Worm (Caenorhabditis elegans) whole organism, L2 larva: ENCODE measurements around the gene sel-11.

Source experiments
- C34F6.9 ChIP-seq: fragments of 150-350 bp; optimal IDR thresholded peaks from 2 replicates; lab custom pipeline; 2014; ENCODE audit warnings: missing biosample characterization, missing genetic modification characterization
- F13H6.1 ChIP-seq: sonication (generic microtip); optimal IDR thresholded peaks from 2 replicates; lab custom pipeline; 2016; ENCODE audit warnings: missing genetic modification characterization, missing compliant biosample characterization
- ZK546.5 ChIP-seq: sonication (generic microtip); optimal IDR thresholded peaks from 2 replicates; lab custom pipeline; 2017; ENCODE audit warnings: missing biosample characterization, missing genetic modification characterization
- alr-1 ChIP-seq: fragments of 150-350 bp; optimal IDR thresholded peaks from 2 replicates; lab custom pipeline; 2014; ENCODE audit warnings: missing biosample characterization, missing genetic modification characterization
- aly-2 ChIP-seq: fragments of 150-350 bp; optimal IDR thresholded peaks from 2 replicates; lab custom pipeline; 2014; ENCODE audit warnings: missing biosample characterization, missing genetic modification characterization
- ama-1 ChIP-seq: fragments of 150-350 bp; optimal IDR thresholded peaks from 2 replicates; lab custom pipeline; 2018; ENCODE audit warnings: inconsistent platforms
- blmp-1 ChIP-seq: sonication (generic microtip); optimal IDR thresholded peaks from 2 replicates; lab custom pipeline; 2017; ENCODE audit warnings: missing genetic modification characterization, mild to moderate bottlenecking, missing compliant biosample characterization, antibody characterized with exemption, moderate library complexity; ENCODE audit not compliant: insufficient read depth
- ceh-16 ChIP-seq: fragments of 150-350 bp; optimal IDR thresholded peaks from 2 replicates; lab custom pipeline; 2014; ENCODE audit warnings: missing biosample characterization, missing genetic modification characterization
- ceh-82 ChIP-seq: fragments of 150-350 bp; optimal IDR thresholded peaks from 2 replicates; lab custom pipeline; 2014; ENCODE audit warnings: missing biosample characterization, missing genetic modification characterization
- crh-2 ChIP-seq: sonication (generic microtip); optimal IDR thresholded peaks from 2 replicates; lab custom pipeline; 2017; ENCODE audit warnings: missing biosample characterization, missing genetic modification characterization
- dmd-4 ChIP-seq: sonication (generic microtip); optimal IDR thresholded peaks from 2 replicates; lab custom pipeline; 2017; ENCODE audit warnings: missing biosample characterization, missing genetic modification characterization
- egl-27 ChIP-seq: sonication (generic microtip); optimal IDR thresholded peaks from 3 replicates; lab custom pipeline; 2017; ENCODE audit warnings: missing biosample characterization, missing genetic modification reagents, missing genetic modification characterization
- elt-3 ChIP-seq: sonication (generic microtip); optimal IDR thresholded peaks from 2 replicates; lab custom pipeline; 2017; ENCODE audit warnings: missing biosample characterization, missing genetic modification characterization
- fos-1 ChIP-seq: fragments of 150-350 bp; optimal IDR thresholded peaks from 2 replicates; lab custom pipeline; 2014; ENCODE audit warnings: missing biosample characterization, missing genetic modification characterization
- gmeb-1 ChIP-seq: fragments of 150-350 bp; optimal IDR thresholded peaks from 2 replicates; lab custom pipeline; 2014; ENCODE audit warnings: missing biosample characterization, missing genetic modification characterization
- lin-11 ChIP-seq: fragments of 150-350 bp; sonication (generic microtip); optimal IDR thresholded peaks from 2 replicates; lab custom pipeline; 2014; ENCODE audit warnings: missing biosample characterization, missing genetic modification characterization, inconsistent platforms, mixed read lengths
- lin-39 ChIP-seq: fragments of 150-350 bp; optimal IDR thresholded peaks from 2 replicates; lab custom pipeline; 2014; ENCODE audit warnings: missing biosample characterization, missing genetic modification reagents, missing genetic modification characterization
- lsy-2 ChIP-seq, 2 experiments: fragments of 150-350 bp in 1 of 2; sonication (generic microtip) in 1 of 2; optimal IDR thresholded peaks; 2 replicates each; lab custom pipeline; 2014 to 2017; ENCODE audit warnings: missing biosample characterization in 2 of 2, missing genetic modification characterization in 2 of 2
- mab-5 ChIP-seq: fragments of 150-350 bp; optimal IDR thresholded peaks from 2 replicates; lab custom pipeline; 2014; ENCODE audit warnings: missing biosample characterization, missing genetic modification characterization
- nhr-10 ChIP-seq: sonication (generic microtip); optimal IDR thresholded peaks from 2 replicates; lab custom pipeline; 2017; ENCODE audit warnings: missing biosample characterization, missing genetic modification characterization
- nhr-21 ChIP-seq: fragments of 150-350 bp; optimal IDR thresholded peaks from 2 replicates; lab custom pipeline; 2014; ENCODE audit warnings: missing biosample characterization, missing genetic modification characterization
- nhr-23 ChIP-seq: fragments of 150-350 bp; optimal IDR thresholded peaks from 2 replicates; lab custom pipeline; 2014; ENCODE audit warnings: missing biosample characterization, missing genetic modification reagents, missing genetic modification characterization
- nhr-237 ChIP-seq: fragments of 150-350 bp; optimal IDR thresholded peaks from 2 replicates; lab custom pipeline; 2014; ENCODE audit warnings: missing biosample characterization, missing genetic modification characterization
- nhr-25 ChIP-seq: fragments of 150-350 bp; sonication (generic microtip); optimal IDR thresholded peaks from 3 replicates; lab custom pipeline; 2014; ENCODE audit warnings: missing biosample characterization, missing genetic modification characterization
- nhr-77 ChIP-seq: fragments of 150-350 bp; optimal IDR thresholded peaks from 2 replicates; lab custom pipeline; 2014; ENCODE audit warnings: missing biosample characterization, missing genetic modification characterization
- peb-1 ChIP-seq: fragments of 150-350 bp; optimal IDR thresholded peaks from 2 replicates; lab custom pipeline; 2014; ENCODE audit warnings: missing biosample characterization, missing genetic modification characterization
- sem-4 ChIP-seq: fragments of 150-350 bp; optimal IDR thresholded peaks from 2 replicates; lab custom pipeline; 2014; ENCODE audit warnings: missing biosample characterization, missing genetic modification reagents, missing genetic modification characterization
- skn-1 ChIP-seq: sonication (generic microtip); optimal IDR thresholded peaks from 2 replicates; lab custom pipeline; 2017; ENCODE audit warnings: missing biosample characterization, missing genetic modification characterization
- sma-3 ChIP-seq: sonication (generic microtip); optimal IDR thresholded peaks from 2 replicates; lab custom pipeline; 2016; ENCODE audit warnings: missing genetic modification reagents, missing genetic modification characterization, missing compliant biosample characterization
- sma-9 ChIP-seq, 2 experiments: fragments of 150-350 bp in 1 of 2; sonication (generic microtip) in 1 of 2; optimal IDR thresholded peaks; 2 replicates each; lab custom pipeline; 2014 to 2016; ENCODE audit warnings: missing genetic modification characterization in 2 of 2, mild to moderate bottlenecking in 1 of 2, missing biosample characterization in 1 of 2, missing compliant biosample characterization in 1 of 2, missing genetic modification reagents in 1 of 2, moderate library complexity in 1 of 2
- snpc-4 ChIP-seq: fragments of 150-350 bp; optimal IDR thresholded peaks from 2 replicates; lab custom pipeline; 2014; ENCODE audit warnings: missing biosample characterization, missing genetic modification characterization

sel-11 gene

DNA sequence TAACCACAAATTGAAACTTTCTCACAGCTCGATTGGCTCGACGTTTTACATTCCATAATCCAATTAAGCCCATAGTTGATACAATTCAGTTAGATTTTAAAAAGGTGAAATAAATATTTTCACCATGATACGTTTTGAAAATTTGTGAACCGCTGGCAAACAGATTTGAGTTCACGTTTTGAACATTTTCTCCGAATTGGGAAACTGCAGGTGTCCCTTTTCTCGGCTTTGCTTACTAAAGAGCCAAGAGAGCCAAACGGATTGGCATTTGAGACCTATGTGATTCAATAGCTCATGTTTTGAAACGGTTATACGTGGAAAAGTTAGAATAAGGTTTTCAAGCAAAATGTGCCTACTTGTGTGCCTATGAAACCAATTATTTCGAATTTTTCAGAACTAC is 30.2 kb upstream of the sel-11 start, which contains the start of gene spe-42:
spe-42 (minus strand) TSS at position 101 of the 400 bp plus-strand sequence.
- no peak for TF ChIP-seq nhr-23 (tag; lab: Kevin White, UChicago)
- TF ChIP-seq lin-39: no peak
- no peak for TF ChIP-seq peb-1 (tag; lab: Kevin White, UChicago)
- no peak for TF ChIP-seq egl-27 (tag; lab: Kevin White, UChicago)

- TF ChIP-seq nhr-25 (tag; lab: Kevin White, UChicago) (no peak), sma-9 (GFP tag; optimal IDR thresholded peaks at IDR 0.05; lab: Kevin White, UChicago) (no peak), sma-9 (tag; optimal IDR thresholded peaks at IDR 0.05; lab: Kevin White, UChicago) (no peak), lin-39 (no peak), sma-3 (GFP tag; lab: Kevin White, UChicago) (no peak), dmd-4 (tag; lab: Kevin White, UChicago) (no peak), nhr-10 (tag; lab: Kevin White, UChicago) (no peak), crh-2 (tag; lab: Kevin White, UChicago) (no peak)
These were observed 29.8 kb upstream of the sel-11 start for ce11 chrV:11737333-11737732.

ce11 chrV:11739820-11740219 is 27.3 kb upstream of the sel-11 start, which contains the start of gene T04F3.1:
TSS of gene T04F3.1 (plus strand) at chrV:11740065.
- TF ChIP-seq dmd-4 (tag; lab: Kevin White, UChicago) (no peak), skn-1 (tag; lab: Kevin White, UChicago) (no peak), aly-2 (tag; lab: Kevin White, UChicago) (no peak), nhr-21 (peak; percentile 41), sma-9 (GFP tag; optimal IDR thresholded peaks at IDR 0.05; lab: Kevin White, UChicago) (peak; percentile 75), sma-9 (tag; optimal IDR thresholded peaks at IDR 0.05; lab: Kevin White, UChicago) (no peak)

DNA sequence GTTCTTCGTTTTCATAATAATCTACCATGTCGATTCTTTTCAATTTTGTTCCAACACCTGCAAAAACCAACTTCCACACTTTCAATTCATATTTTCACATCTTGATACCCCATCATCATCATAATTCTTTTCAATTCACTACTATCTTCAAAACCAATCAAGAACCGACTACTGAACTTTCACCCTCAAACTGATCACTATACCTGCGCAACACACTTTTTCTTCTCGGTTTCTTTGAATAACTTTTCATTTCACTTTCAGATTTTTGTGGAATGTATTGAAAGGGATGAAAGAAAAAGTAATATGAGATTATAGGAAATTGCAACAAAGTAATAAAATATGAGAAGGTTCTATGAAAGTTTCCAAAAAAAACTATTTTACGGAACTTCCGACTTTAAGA is 26.1 kb upstream of the sel-11 start:
- no peak for TF ChIP-seq peb-1 (tag; lab: Kevin White, UChicago)
- TF ChIP-seq ceh-82: no peak
- peak; percentile 69 for TF ChIP-seq blmp-1
- no peak for TF ChIP-seq ama-1
- TF ChIP-seq nhr-77 (tag; lab: Kevin White, UChicago): no peak

- TF ChIP-seq blmp-1: no peak
- TF ChIP-seq skn-1 (tag; lab: Kevin White, UChicago): no peak
- no peak for TF ChIP-seq elt-3 (tag; lab: Kevin White, UChicago)
- no peak for TF ChIP-seq gmeb-1 (tag; lab: Kevin White, UChicago)
- no peak for TF ChIP-seq lsy-2 (tag; optimal IDR thresholded peaks at IDR 0.05; lab: Kevin White, UChicago)
- TF ChIP-seq ama-1: no peak
- no peak for TF ChIP-seq ceh-16 (tag; lab: Kevin White, UChicago)
These were observed 15.6 kb upstream of the sel-11 start for ce11 chrV:11751480-11751879.

DNA sequence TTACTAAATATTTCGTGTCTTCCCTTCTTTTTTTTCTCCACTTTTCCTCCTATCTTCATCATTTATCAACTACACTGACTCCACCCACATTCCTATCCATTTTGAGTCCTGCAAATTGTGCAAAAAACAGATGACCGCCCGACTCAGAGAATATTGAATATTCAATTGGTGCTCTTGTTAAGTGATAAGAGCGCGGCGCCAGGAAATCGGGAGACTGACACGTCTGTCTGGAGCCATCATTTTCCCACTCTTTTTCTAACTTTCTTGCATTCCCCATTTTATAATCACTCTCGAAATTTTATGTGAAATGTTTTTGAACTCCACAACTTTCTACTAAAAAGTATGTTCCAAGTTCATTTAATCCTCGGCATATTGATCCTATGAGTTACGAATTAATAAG is 11.3 kb upstream of the sel-11 start:
- peak; percentile 2 for TF ChIP-seq sma-9 (GFP tag; optimal IDR thresholded peaks at IDR 0.05; lab: Kevin White, UChicago)
- TF ChIP-seq sma-9 (tag; optimal IDR thresholded peaks at IDR 0.05; lab: Kevin White, UChicago): no peak
- TF ChIP-seq lin-11 (tag; lab: Kevin White, UChicago): no peak
- TF ChIP-seq fos-1 (tag; lab: Kevin White, UChicago): peak; percentile 57
- TF ChIP-seq snpc-4: no peak

- TF ChIP-seq nhr-237 (tag; lab: Kevin White, UChicago) (no peak), peb-1 (tag; lab: Kevin White, UChicago) (no peak), mab-5 (tag; lab: Kevin White, UChicago) (no peak), sem-4 (tag; lab: Kevin White, UChicago) (no peak), dmd-4 (tag; lab: Kevin White, UChicago) (no peak), sma-3 (GFP tag; lab: Kevin White, UChicago) (no peak), skn-1 (tag; lab: Kevin White, UChicago) (no peak), C34F6.9 (tag; lab: Kevin White, UChicago) (no peak), alr-1 (tag; lab: Kevin White, UChicago) (no peak), ZK546.5 (tag; lab: Kevin White, UChicago) (no peak), aly-2 (tag; lab: Kevin White, UChicago) (no peak), F13H6.1 (tag; lab: Kevin White, UChicago) (no peak)
These were observed 9.8 kb upstream of the sel-11 start, which contains the start of gene smoc-1 for ce11 chrV:11757358-11757757. TSS of gene smoc-1 (plus strand) at chrV:11757658.
